Fruit fly (Drosophila melanogaster) whole organism, prepupa: ENCODE measurements around the gene ATPsynbetaL.

Experiments
- Blimp-1 ChIP-seq: fragments of 200-800 bp; sonication (Bioruptor generic); optimal IDR thresholded peaks from 3 replicates; lab custom pipeline; 2017; ENCODE audit warnings: missing biosample characterization, missing genetic modification characterization, mild to moderate bottlenecking, moderate library complexity, missing genetic modification reagents
- CG10631 ChIP-seq: fragments of 200-800 bp; sonication (Bioruptor generic); optimal IDR thresholded peaks from 2 replicates; lab custom pipeline; 2016; ENCODE audit warnings: missing biosample characterization, missing genetic modification characterization
- CG16779 ChIP-seq: fragments of 200-800 bp; sonication (Bioruptor generic); optimal IDR thresholded peaks from 3 replicates; lab custom pipeline; 2017; ENCODE audit warnings: missing biosample characterization, mild to moderate bottlenecking, missing genetic modification characterization
- CG3032 ChIP-seq: fragments of 200-800 bp; optimal IDR thresholded peaks from 2 replicates; lab custom pipeline; 2019; ENCODE audit warnings: missing biosample characterization, mild to moderate bottlenecking, missing genetic modification characterization, moderate library complexity
- CG31627 ChIP-seq: fragments of 200-800 bp; sonication (Bioruptor generic); optimal IDR thresholded peaks from 3 replicates; lab custom pipeline; 2016; ENCODE audit warnings: missing biosample characterization, missing genetic modification characterization
- CG34406 ChIP-seq: fragments of 200-800 bp; sonication (Bioruptor generic); optimal IDR thresholded peaks from 3 replicates; lab custom pipeline; 2016; ENCODE audit warnings: missing biosample characterization, missing genetic modification characterization
- CG3919 ChIP-seq: fragments of 200-800 bp; sonication (Bioruptor generic); optimal IDR thresholded peaks from 3 replicates; lab custom pipeline; 2016; ENCODE audit warnings: missing biosample characterization, missing genetic modification characterization
- CG4318 ChIP-seq: fragments of 200-800 bp; sonication (Bioruptor generic); optimal IDR thresholded peaks from 3 replicates; lab custom pipeline; 2017; ENCODE audit warnings: missing biosample characterization, mild to moderate bottlenecking, missing genetic modification characterization
- CG6276 ChIP-seq: fragments of 200-800 bp; sonication (Bioruptor generic); optimal IDR thresholded peaks from 2 replicates; lab custom pipeline; 2017; ENCODE audit warnings: missing biosample characterization, mild to moderate bottlenecking, missing genetic modification characterization
- CG6808 ChIP-seq: fragments of 200-800 bp; sonication (Bioruptor generic); optimal IDR thresholded peaks from 3 replicates; lab custom pipeline; 2017; ENCODE audit warnings: missing biosample characterization, missing genetic modification characterization, mild to moderate bottlenecking, moderate library complexity, missing genetic modification reagents
- CG7368 ChIP-seq: fragments of 200-800 bp; sonication (Bioruptor generic); optimal IDR thresholded peaks from 3 replicates; lab custom pipeline; 2016; ENCODE audit warnings: missing biosample characterization, missing genetic modification characterization
- CG8119 ChIP-seq: fragments of 200-800 bp; sonication (Bioruptor generic); IDR thresholded peaks from 3 replicates; pipeline ENCODE4 v1.3.6; 2022; ENCODE audit warnings: missing biosample characterization, missing genetic modification characterization
- CG8319 ChIP-seq: fragments of 200-800 bp; sonication (Bioruptor generic); optimal IDR thresholded peaks from 3 replicates; lab custom pipeline; 2016; ENCODE audit warnings: missing biosample characterization, missing genetic modification characterization
- CG8632 ChIP-seq: fragments of 200-800 bp; sonication (Bioruptor generic); optimal IDR thresholded peaks from 3 replicates; lab custom pipeline; 2016; ENCODE audit warnings: missing biosample characterization, missing genetic modification characterization
- Eip75B ChIP-seq: fragments of 200-800 bp; sonication (Bioruptor generic); optimal IDR thresholded peaks from 3 replicates; lab custom pipeline; 2016; ENCODE audit warnings: missing biosample characterization, missing genetic modification characterization
- Eip78C ChIP-seq: fragments of 200-800 bp; sonication (Bioruptor generic); peaks from one replicate; lab custom pipeline; 2016; ENCODE audit warnings: missing biosample characterization, missing genetic modification characterization
- Ets21C ChIP-seq: fragments of 200-800 bp; sonication (Bioruptor generic); optimal IDR thresholded peaks from 3 replicates; lab custom pipeline; 2016; ENCODE audit warnings: missing biosample characterization, missing genetic modification characterization
- Ets96B ChIP-seq: fragments of 200-800 bp; optimal IDR thresholded peaks from 2 replicates; lab custom pipeline; 2019; ENCODE audit warnings: missing biosample characterization, mild to moderate bottlenecking, missing genetic modification characterization, moderate library complexity
- Gug ChIP-seq: fragments of 200-800 bp; sonication (Bioruptor generic); IDR thresholded peaks from 2 replicates; pipeline ENCODE4 v1.3.6; 2022; ENCODE audit warnings: missing biosample characterization, missing genetic modification characterization
- Hr39 ChIP-seq: fragments of 200-800 bp; sonication (Bioruptor generic); optimal IDR thresholded peaks from 2 replicates; lab custom pipeline; 2016; ENCODE audit warnings: missing biosample characterization, missing genetic modification characterization
- Hr4 ChIP-seq: fragments of 200-800 bp; sonication (Bioruptor generic); optimal IDR thresholded peaks from 3 replicates; lab custom pipeline; 2016; ENCODE audit warnings: missing biosample characterization, missing genetic modification characterization
- Lpt ChIP-seq: fragments of 200-800 bp; sonication (Bioruptor generic); optimal IDR thresholded peaks from 3 replicates; lab custom pipeline; 2016; ENCODE audit warnings: missing biosample characterization, missing genetic modification characterization
- Met ChIP-seq: fragments of 200-800 bp; sonication (Bioruptor generic); optimal IDR thresholded peaks from 3 replicates; lab custom pipeline; 2016; ENCODE audit warnings: missing biosample characterization, missing genetic modification characterization
- OdsH ChIP-seq: fragments of 200-800 bp; sonication (Bioruptor generic); optimal IDR thresholded peaks from 3 replicates; lab custom pipeline; 2016; ENCODE audit warnings: missing biosample characterization, missing genetic modification characterization
- Smox ChIP-seq: fragments of 200-800 bp; sonication (Bioruptor generic); optimal IDR thresholded peaks from 3 replicates; lab custom pipeline; 2016; ENCODE audit warnings: missing biosample characterization, missing genetic modification characterization
- Sox102F ChIP-seq: fragments of 200-800 bp; sonication (Bioruptor generic); optimal IDR thresholded peaks from 2 replicates; lab custom pipeline; 2016; ENCODE audit warnings: missing biosample characterization, mild to moderate bottlenecking, missing genetic modification characterization
- Sox14 ChIP-seq: fragments of 200-800 bp; sonication (Bioruptor generic); optimal IDR thresholded peaks from 3 replicates; lab custom pipeline; 2016; ENCODE audit warnings: missing biosample characterization, missing genetic modification characterization
- achi ChIP-seq: fragments of 200-800 bp; sonication (Bioruptor generic); optimal IDR thresholded peaks from 3 replicates; lab custom pipeline; 2016; ENCODE audit warnings: missing biosample characterization, missing genetic modification characterization
- acj6 ChIP-seq: fragments of 200-800 bp; sonication (Bioruptor generic); optimal IDR thresholded peaks from 3 replicates; lab custom pipeline; 2016; ENCODE audit warnings: missing biosample characterization, missing genetic modification characterization
- cyc ChIP-seq: fragments of 200-800 bp; sonication (Bioruptor generic); optimal IDR thresholded peaks from 3 replicates; lab custom pipeline; 2016; ENCODE audit warnings: missing biosample characterization, missing genetic modification characterization
- dac ChIP-seq: fragments of 200-800 bp; sonication (Bioruptor generic); optimal IDR thresholded peaks from 2 replicates; lab custom pipeline; 2017; ENCODE audit warnings: missing biosample characterization, mild to moderate bottlenecking, missing genetic modification characterization
- eg ChIP-seq: fragments of 200-800 bp; sonication (Bioruptor generic); IDR thresholded peaks from 3 replicates; pipeline ENCODE4 v1.3.6; 2022; ENCODE audit warnings: missing biosample characterization, missing genetic modification characterization
- fkh ChIP-seq: fragments of 200-800 bp; sonication (Bioruptor generic); optimal IDR thresholded peaks from 3 replicates; lab custom pipeline; 2017; ENCODE audit warnings: missing biosample characterization, mild to moderate bottlenecking, missing genetic modification characterization, moderate library complexity
- net ChIP-seq: fragments of 200-800 bp; sonication (Bioruptor generic); optimal IDR thresholded peaks from 3 replicates; lab custom pipeline; 2016; ENCODE audit warnings: missing biosample characterization, missing genetic modification characterization
- pdm3 ChIP-seq: fragments of 200-800 bp; sonication (Bioruptor generic); optimal IDR thresholded peaks from 3 replicates; lab custom pipeline; 2016; ENCODE audit warnings: missing biosample characterization, missing genetic modification characterization
- salr ChIP-seq, 2 experiments: fragments of 200-800 bp; sonication (Bioruptor generic); optimal IDR thresholded peaks; 3 replicates each; lab custom pipeline; 2016 to 2018; ENCODE audit warnings: missing biosample characterization in 2 of 2, missing genetic modification characterization in 2 of 2, mild to moderate bottlenecking in 1 of 2
- ss ChIP-seq, 2 experiments: fragments of 200-800 bp; sonication (Bioruptor generic); optimal IDR thresholded peaks; 2 replicates in 1 of 2; 3 replicates in 1 of 2; lab custom pipeline; 2017 to 2018; ENCODE audit warnings: mild to moderate bottlenecking in 2 of 2, missing biosample characterization in 2 of 2, missing genetic modification characterization in 2 of 2, moderate library complexity in 1 of 2
- topi ChIP-seq: fragments of 200-800 bp; sonication (Bioruptor generic); optimal IDR thresholded peaks from 3 replicates; lab custom pipeline; 2016; ENCODE audit warnings: missing biosample characterization, missing genetic modification characterization
- vri ChIP-seq: fragments of 200-800 bp; sonication (Bioruptor generic); optimal IDR thresholded peaks from 3 replicates; lab custom pipeline; 2016; ENCODE audit warnings: missing biosample characterization, mild to moderate bottlenecking, missing genetic modification characterization

Gene ATPsynbetaL

DNA sequence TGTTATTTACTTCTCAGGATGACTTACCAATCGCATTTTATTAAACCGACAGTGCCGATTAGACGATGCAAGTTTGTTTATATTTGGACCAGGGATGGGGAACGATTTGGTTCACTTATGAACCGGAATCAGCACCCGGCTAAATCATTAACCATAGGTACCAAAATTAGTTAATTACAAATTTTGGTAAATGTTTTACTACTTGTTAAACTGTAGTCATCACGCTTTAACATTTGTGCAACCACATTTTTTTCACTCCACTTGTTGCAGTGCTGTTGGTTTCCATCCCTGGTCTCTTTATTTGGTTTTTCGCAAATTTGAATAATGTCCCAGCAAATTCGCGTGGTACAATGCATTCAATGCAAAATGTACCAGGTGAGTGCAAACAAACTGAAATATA is 7.9 kb downstream of the ATPsynbetaL start, which contains the start of the genes IntS9 and CG43295 (continued):
- peak; percentile 92 for TF ChIP-seq CG31627
- no peak for TF ChIP-seq achi (GFP tag; lab: Kevin White, UChicago)
- TF ChIP-seq Ets96B (tag; lab: Kevin White, UChicago) = peak; percentile 79
- TF ChIP-seq Smox (GFP tag; lab: Kevin White, UChicago) = no peak
- peak; percentile 91 for TF ChIP-seq cyc (GFP tag; lab: Kevin White, UChicago)
- TF ChIP-seq net (GFP tag; lab: Kevin White, UChicago) = no peak
- TF ChIP-seq Sox14 = peak; percentile 97
- TF ChIP-seq CG7368 (GFP tag; lab: Kevin White, UChicago) = peak; percentile 77
- TF ChIP-seq CG8319 (GFP tag; lab: Kevin White, UChicago) = peak; percentile 83
- TF ChIP-seq CG16779 (tag; lab: Kevin White, UChicago) = no peak
- peak; percentile 87 for TF ChIP-seq eg (GFP tag; lab: Robert Waterston, UW)
- no peak for TF ChIP-seq Sox102F (GFP tag; lab: Kevin White, UChicago)
- no peak for TF ChIP-seq Eip75B (GFP tag; lab: Kevin White, UChicago)
- no peak for TF ChIP-seq Eip78C (GFP tag; lab: Kevin White, UChicago)
- TF ChIP-seq CG8119 (GFP tag; lab: Robert Waterston, UW) = no peak; the same call in 2 of the 3 replicates
- no peak for TF ChIP-seq Lpt
- TF ChIP-seq CG8632 (GFP tag; lab: Kevin White, UChicago) = peak; percentile 75
- peak; percentile 46 for TF ChIP-seq fkh (GFP tag; lab: Kevin White, UChicago)
- TF ChIP-seq acj6 = peak; percentile 91
- no peak for TF ChIP-seq dac
- no peak for TF ChIP-seq CG3919 (GFP tag; lab: Kevin White, UChicago)
- TF ChIP-seq CG10631 (GFP tag; lab: Kevin White, UChicago) = peak; percentile 87
- no peak for TF ChIP-seq pdm3 (GFP tag; lab: Kevin White, UChicago)
- TF ChIP-seq vri (GFP tag; lab: Kevin White, UChicago) = no peak
- TF ChIP-seq Ets21C (GFP tag; lab: Kevin White, UChicago) = peak; percentile 88
- no peak for TF ChIP-seq CG6808 (GFP tag; lab: Kevin White, UChicago)
- peak; percentile 92 for TF ChIP-seq Hr39
- no peak for TF ChIP-seq OdsH
- no peak for TF ChIP-seq CG6276 (GFP tag; lab: Kevin White, UChicago)
- no peak for TF ChIP-seq Blimp-1
- TF ChIP-seq salr (GFP tag; optimal IDR thresholded peaks at IDR 0.05; lab: Kevin White, UChicago) = peak in 1 of 2 experiments; percentile 62
- TF ChIP-seq CG3032 = peak; percentile 76
- no peak for TF ChIP-seq Met
- no peak for TF ChIP-seq Hr4
- no peak for TF ChIP-seq CG4318 (GFP tag; lab: Kevin White, UChicago)
- no peak for TF ChIP-seq CG34406
- TF ChIP-seq Gug (GFP tag; lab: Robert Waterston, UW) = peak; percentile 70
- TF ChIP-seq, all 60 proteins: peak for 28

DNA sequence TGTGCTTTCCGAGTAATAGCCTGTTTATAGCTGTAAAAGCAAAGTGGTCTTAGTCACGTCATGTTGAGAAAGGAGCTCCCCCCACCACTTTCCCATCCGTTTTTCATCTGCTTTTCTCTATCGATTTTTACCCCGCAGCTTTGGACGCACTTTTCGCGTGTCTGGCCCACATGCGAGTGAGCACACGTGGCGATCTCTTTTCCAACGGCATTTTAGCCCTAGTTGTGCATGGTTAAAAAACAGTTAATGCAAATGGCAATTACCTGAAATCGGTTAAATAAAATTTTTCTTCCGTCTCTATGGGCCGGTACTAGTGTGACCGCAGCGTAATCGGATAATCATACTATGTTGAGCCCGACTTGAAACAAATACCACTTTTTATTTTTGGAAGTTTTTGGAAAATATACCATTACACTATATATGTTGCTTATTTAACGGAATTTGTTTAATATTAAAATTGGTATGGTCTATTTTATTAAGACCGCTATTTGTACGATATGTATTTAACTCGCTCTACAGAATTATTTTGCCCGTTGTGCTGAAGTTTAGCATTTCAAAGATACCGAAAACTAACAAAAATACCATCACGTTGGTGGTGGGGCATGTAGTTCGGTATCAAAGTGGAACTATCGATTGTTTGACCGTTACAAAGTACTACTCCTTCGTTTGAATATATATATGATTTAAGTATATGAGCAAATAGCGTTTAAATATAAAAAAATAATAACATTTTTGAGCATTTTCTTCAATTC is 14.6 kb downstream of the ATPsynbetaL start, which contains the start of gene Zn72D:
TSS of gene Zn72D (minus strand) at position 558 of the 752 bp plus-strand sequence.
- TF ChIP-seq Eip78C (GFP tag; lab: Kevin White, UChicago) (peak; percentile 66), ss (GFP tag; optimal IDR thresholded peaks at IDR 0.05; lab: Kevin White, UChicago) (no peak), Hr39 (no peak)

DNA sequence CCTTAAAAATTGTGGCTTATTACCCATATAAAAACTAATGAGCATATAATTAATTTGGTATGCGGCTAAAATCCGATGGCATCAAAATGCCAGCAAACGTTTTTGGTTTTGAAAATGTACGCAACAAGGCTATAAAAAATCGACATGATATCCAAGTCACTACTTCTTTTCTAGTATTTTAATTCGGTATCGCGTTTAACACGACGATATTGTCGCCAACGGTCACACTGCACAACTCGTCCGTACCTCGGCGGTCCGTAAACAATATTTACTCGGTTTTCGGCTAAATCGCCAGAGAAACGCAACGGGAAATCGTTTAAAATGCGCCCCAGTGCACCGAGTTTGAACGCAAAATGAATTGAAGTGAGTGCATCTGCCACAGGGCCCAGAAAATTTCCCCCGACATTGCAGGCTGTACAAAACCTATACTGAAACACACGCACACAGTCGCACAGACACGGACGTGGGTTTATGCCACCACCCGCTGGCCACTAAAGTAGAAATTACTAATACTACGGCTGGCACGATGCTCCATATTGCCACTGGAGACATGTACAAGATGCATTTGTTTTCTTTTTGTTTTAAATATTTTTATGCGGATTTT is 15.5 kb downstream of the ATPsynbetaL start, which contains the start of gene Taf4:
TSS of gene Taf4 (plus strand) at position 210 of the 604 bp plus-strand sequence.
- no peak for TF ChIP-seq Smox (GFP tag; lab: Kevin White, UChicago)
- no peak for TF ChIP-seq CG7368 (GFP tag; lab: Kevin White, UChicago)
- no peak for TF ChIP-seq Hr39
- no peak for TF ChIP-seq topi (GFP tag; lab: Kevin White, UChicago)
- peak; percentile 89; the same call in 1 of the 3 replicates for TF ChIP-seq CG8119 (GFP tag; lab: Robert Waterston, UW)
- TF ChIP-seq acj6 = no peak
